Fruit fly (Drosophila melanogaster): Measurements from ENCODE around the gene Stt3A.
A peak's percentile ranks its signal among the peaks of the same experiment; 100 is the strongest.

The Stt3A gene

dm6 chrX:21053099-21053715, 530 bp downstream of the Stt3A start (continued):
- peak; percentile 67 for TF ChIP-seq CG3847 (GFP tag; IDR thresholded peaks at IDR 0.05)
- TF ChIP-seq CG30020 (tag; optimal IDR thresholded peaks at IDR 0.05), result peak; percentile 29
- TF ChIP-seq HLH54F (GFP tag; optimal IDR thresholded peaks at IDR 0.05), result peak; percentile 55
- peak; percentile 47 for TF ChIP-seq Spps (tag; optimal IDR thresholded peaks at IDR 0.05)
- peak; percentile 89 for TF ChIP-seq wek (GFP tag; optimal IDR thresholded peaks at IDR 0.05)
- TF ChIP-seq CG4820 (GFP tag; optimal IDR thresholded peaks at IDR 0.05), result peak; percentile 27
- TF ChIP-seq CG15514 (GFP tag; optimal IDR thresholded peaks at IDR 0.05), result peak; percentile 89
- peak; percentile 77 for TF ChIP-seq inv (GFP tag; IDR thresholded peaks at IDR 0.05; ENCODE audit: partially characterized antibody)
- TF ChIP-seq CG16815 (GFP tag; optimal IDR thresholded peaks at IDR 0.05), result no peak
- peak; percentile 24; the same call in 1 of the 2 replicates for TF ChIP-seq CG6689 (GFP tag; IDR thresholded peaks at IDR 0.05)
- TF ChIP-seq CG3065 (GFP tag; optimal IDR thresholded peaks at IDR 0.05), result peak; percentile 56
- TF ChIP-seq CG17186 (GFP tag; optimal IDR thresholded peaks at IDR 0.05), result peak; percentile 79
- peak; percentile 77; the same call in 2 of the 3 replicates for TF ChIP-seq hb (GFP tag; IDR thresholded peaks at IDR 0.05; ENCODE audit: partially characterized antibody)
- TF ChIP-seq CG7357 (GFP tag; IDR thresholded peaks at IDR 0.05), result 0 out of 3 replicates have a peak, but pooled peaks have one; percentile 31
- no peak for TF ChIP-seq dimm (GFP tag; IDR thresholded peaks at IDR 0.05)
- TF ChIP-seq CG6791 (GFP tag; IDR thresholded peaks at IDR 0.05; ENCODE audit: partially characterized antibody), result peak; percentile 83
- TF ChIP-seq Fer3 (tag; optimal IDR thresholded peaks at IDR 0.05), result peak; percentile 84
- TF ChIP-seq chn (GFP tag; optimal IDR thresholded peaks at IDR 0.05), result peak; percentile 38
- peak; percentile 47 for TF ChIP-seq Oli (tag; optimal IDR thresholded peaks at IDR 0.05)
- peak; percentile 34; the same call in 1 of the 3 replicates for TF ChIP-seq B-H1 (GFP tag; IDR thresholded peaks at IDR 0.05)
- TF ChIP-seq Myb (GFP tag; optimal IDR thresholded peaks at IDR 0.05), result peak; percentile 49
- TF ChIP-seq Max (GFP tag; optimal IDR thresholded peaks at IDR 0.05), result peak; percentile 72
- peak; percentile 83 for TF ChIP-seq CG18619 (GFP tag; optimal IDR thresholded peaks at IDR 0.05)
- no peak for TF ChIP-seq CG2199 (GFP tag; IDR thresholded peaks at IDR 0.05)
- TF ChIP-seq CG4707 (GFP tag; optimal IDR thresholded peaks at IDR 0.05), result peak; percentile 82
- TF ChIP-seq bab2 (GFP tag; optimal IDR thresholded peaks at IDR 0.05), result peak; percentile 20
- peak; percentile 89 for TF ChIP-seq dm (GFP tag; optimal IDR thresholded peaks at IDR 0.05)
- TF ChIP-seq ken (GFP tag; IDR thresholded peaks at IDR 0.05), result peak; percentile 74; the same call in 2 of the 3 replicates
- TF ChIP-seq Rfx (GFP tag; IDR thresholded peaks at IDR 0.05), result peak; percentile 89
- TF ChIP-seq Xrp1 (GFP tag; IDR thresholded peaks at IDR 0.05), result no peak
- peak; percentile 89 for TF ChIP-seq YL-1 (GFP tag; optimal IDR thresholded peaks at IDR 0.05)
- TF ChIP-seq HmgZ (tag; optimal IDR thresholded peaks at IDR 0.05), result peak; percentile 87
- peak; percentile 67 for TF ChIP-seq kni (GFP tag; optimal IDR thresholded peaks at IDR 0.05)
- no peak for TF ChIP-seq Ravus (GFP tag; IDR thresholded peaks at IDR 0.05)
- TF ChIP-seq ranshi (GFP tag; IDR thresholded peaks at IDR 0.05), result peak; percentile 70
- peak; percentile 75 for TF ChIP-seq CG1792 (GFP tag; optimal IDR thresholded peaks at IDR 0.05)
- TF ChIP-seq sim (GFP tag; IDR thresholded peaks at IDR 0.05), result no peak; the same call in 1 of the 2 replicates
- TF ChIP-seq CG6254 (GFP tag; optimal IDR thresholded peaks at IDR 0.05), result peak; percentile 31
- TF ChIP-seq kah (GFP tag; optimal IDR thresholded peaks at IDR 0.05), result peak; percentile 77
- peak; percentile 79 for TF ChIP-seq CG31365 (tag; optimal IDR thresholded peaks at IDR 0.05)
- TF ChIP-seq gem (tag; optimal IDR thresholded peaks at IDR 0.05), result peak; percentile 53
